Fruit fly (Drosophila melanogaster) whole organism, adult: ENCODE measurements around the gene tefu.

Source experiments
- CG14711 ChIP-seq: fragments of 200-800 bp; sonication (Bioruptor generic); optimal IDR thresholded peaks from 2 replicates; lab custom pipeline; 2018; ENCODE audit warnings: missing biosample characterization, mild to moderate bottlenecking, missing genetic modification characterization, moderate library complexity
- Hr96 ChIP-seq: fragments of 200-800 bp; sonication (Bioruptor generic); optimal IDR thresholded peaks from 2 replicates; lab custom pipeline; 2016; ENCODE audit warnings: missing biosample characterization, missing genetic modification characterization
- bab1 ChIP-seq: fragments of 200-800 bp; sonication (Bioruptor generic); optimal IDR thresholded peaks from 3 replicates; lab custom pipeline; 2019; ENCODE audit warnings: missing biosample characterization, mild to moderate bottlenecking, missing genetic modification characterization, moderate library complexity
- kay ChIP-seq: fragments of 200-800 bp; sonication (Bioruptor generic); peaks from one replicate; lab custom pipeline; 2016; ENCODE audit warnings: missing biosample characterization, missing genetic modification characterization, borderline replicate concordance
- pad ChIP-seq: fragments of 200-800 bp; sonication (Bioruptor generic); optimal IDR thresholded peaks from 3 replicates; lab custom pipeline; 2017; ENCODE audit warnings: missing biosample characterization, missing genetic modification characterization, mild to moderate bottlenecking, moderate library complexity, missing genetic modification reagents

dm6 chr3R:15289828-15290641 is 48.0 kb upstream of the tefu start:
- no peak for TF ChIP-seq bab1
- no peak for TF ChIP-seq kay
- TF ChIP-seq Hr96: no peak
- no peak for TF ChIP-seq CG14711 (tag; lab: Kevin White, UChicago)
- peak; percentile 20 for TF ChIP-seq pad (GFP tag; lab: Kevin White, UChicago)
